Worm (Caenorhabditis elegans) whole organism, young adult: Measurements from ENCODE around the gene ppm-1.G.

Experiments
- F39B2.1 ChIP-seq: fragments of 200-800 bp; sonication (Bioruptor generic); IDR thresholded peaks from 2 replicates; pipeline ENCODE4 v1.3.6; 2022; ENCODE audit warnings: missing genetic modification reagents, missing genetic modification characterization, missing compliant biosample characterization
- F57A8.1 ChIP-seq: fragments of 200-800 bp; sonication (Bioruptor generic); optimal IDR thresholded peaks from 2 replicates; lab custom pipeline; 2018; ENCODE audit warnings: mild to moderate bottlenecking, missing genetic modification characterization, moderate library complexity, missing compliant biosample characterization
- Y79H2A.3 ChIP-seq: fragments of 200-800 bp; sonication (Bioruptor generic); conservative IDR thresholded peaks from 2 replicates; pipeline ENCODE4 v1.3.6; 2022; ENCODE audit warnings: missing genetic modification reagents, missing genetic modification characterization, missing compliant biosample characterization
- aptf-2 ChIP-seq: fragments of 200-800 bp; sonication (Bioruptor generic); conservative IDR thresholded peaks from 2 replicates; pipeline ENCODE4 v1.3.6; 2022; ENCODE audit warnings: missing genetic modification reagents, missing genetic modification characterization, missing compliant biosample characterization
- cebp-1 ChIP-seq, 2 experiments: fragments of 200-800 bp in 1 of 2; sonication (Bioruptor generic) in 1 of 2; sonication (generic microtip) in 1 of 2; IDR thresholded peaks in 1 of 2; optimal IDR thresholded peaks in 1 of 2; 2 replicates each; pipeline versions ENCODE4 v1.3.6 to Lab custom; 2017 to 2022; ENCODE audit warnings: missing compliant biosample characterization in 2 of 2, missing genetic modification characterization in 2 of 2, mild to moderate bottlenecking in 1 of 2, missing genetic modification reagents in 1 of 2, moderate library complexity in 1 of 2
- ceh-100 ChIP-seq: fragments of 200-800 bp; sonication (Bioruptor generic); IDR thresholded peaks from 2 replicates; pipeline ENCODE4 v1.3.6; 2022; ENCODE audit warnings: missing genetic modification reagents, missing genetic modification characterization, missing compliant biosample characterization
- ceh-79 ChIP-seq: sonication (generic microtip); optimal IDR thresholded peaks from 2 replicates; lab custom pipeline; 2017; ENCODE audit warnings: mild to moderate bottlenecking, missing genetic modification characterization, missing compliant biosample characterization
- die-1 ChIP-seq: sonication (generic microtip); optimal IDR thresholded peaks from 2 replicates; lab custom pipeline; 2016; ENCODE audit warnings: missing genotype, mild to moderate bottlenecking, missing genetic modification characterization, missing compliant biosample characterization
- egl-18 ChIP-seq: fragments of 200-800 bp; sonication (Bioruptor generic); IDR thresholded peaks from 2 replicates; pipeline ENCODE4 v1.3.6; 2022; ENCODE audit warnings: missing genetic modification reagents, missing genetic modification characterization, missing compliant biosample characterization
- egrh-3 ChIP-seq: fragments of 200-800 bp; sonication (Bioruptor generic); IDR thresholded peaks from 2 replicates; pipeline ENCODE4 v1.3.6; 2022; ENCODE audit warnings: missing genetic modification reagents, missing genetic modification characterization, missing compliant biosample characterization
- ets-4 ChIP-seq: fragments of 200-800 bp; sonication (Bioruptor generic); optimal IDR thresholded peaks from 2 replicates; lab custom pipeline; 2018; ENCODE audit warnings: mild to moderate bottlenecking, missing genetic modification characterization, missing compliant biosample characterization
- hsf-1 ChIP-seq: fragments of 200-800 bp; sonication (Bioruptor generic); IDR thresholded peaks from 2 replicates; pipeline ENCODE4 v1.3.6; 2022; ENCODE audit warnings: missing genetic modification reagents, missing genetic modification characterization, missing compliant biosample characterization
- lin-26 ChIP-seq: fragments of 200-800 bp; sonication (Bioruptor generic); IDR thresholded peaks from 2 replicates; pipeline ENCODE4 v1.3.6; 2022; ENCODE audit warnings: missing genetic modification reagents, missing genetic modification characterization, missing compliant biosample characterization
- lin-35 ChIP-seq, 3 experiments: fragments of 150-350 bp in 2 of 3; sonication (generic microtip) in 1 of 3; optimal IDR thresholded peaks; 2 replicates each; lab custom pipeline; 2014 to 2018; ENCODE audit warnings: missing biosample characterization in 3 of 3, missing genetic modification characterization in 3 of 3, missing genetic modification reagents in 3 of 3
- lsy-27 ChIP-seq: sonication (generic microtip); optimal IDR thresholded peaks from 2 replicates; lab custom pipeline; 2017; ENCODE audit warnings: missing genetic modification characterization, mild to moderate bottlenecking, missing compliant biosample characterization, antibody characterized with exemption, missing genotype, borderline replicate concordance; ENCODE audit not compliant: insufficient read depth
- madf-3 ChIP-seq: fragments of 200-800 bp; sonication (Bioruptor generic); IDR thresholded peaks from 2 replicates; pipeline ENCODE4 v1.3.6; 2022; ENCODE audit warnings: missing genetic modification reagents, missing genetic modification characterization, missing compliant biosample characterization
- madf-8 ChIP-seq: fragments of 200-800 bp; sonication (Bioruptor generic); conservative IDR thresholded peaks from 2 replicates; pipeline ENCODE4 v1.3.6; 2022; ENCODE audit warnings: missing genetic modification reagents, missing genetic modification characterization, missing compliant biosample characterization
- rcor-1 ChIP-seq: fragments of 200-800 bp; sonication (Bioruptor generic); IDR thresholded peaks from 2 replicates; pipeline ENCODE4 v1.3.6; 2022; ENCODE audit warnings: missing genetic modification reagents, missing genetic modification characterization, missing compliant biosample characterization
- rpc-1 ChIP-seq, 2 experiments: fragments of 150-350 bp in 1 of 2; sonication (generic microtip) in 1 of 2; optimal IDR thresholded peaks; 2 replicates each; lab custom pipeline; 2014 to 2018; ENCODE audit warnings: missing biosample characterization in 1 of 2, missing genetic modification characterization in 1 of 2, missing genetic modification reagents in 1 of 2, missing genotype in 1 of 2
- sea-2 ChIP-seq: fragments of 200-800 bp; sonication (Bioruptor generic); IDR thresholded peaks from 2 replicates; pipeline ENCODE4 v1.3.6; 2022; ENCODE audit warnings: missing genetic modification characterization, missing compliant biosample characterization
- snpc-1.3 ChIP-seq: sonication (generic microtip); optimal IDR thresholded peaks from 2 replicates; lab custom pipeline; 2017; ENCODE audit warnings: missing genetic modification characterization, mild to moderate bottlenecking, missing compliant biosample characterization, antibody characterized with exemption, moderate library complexity, missing genotype, missing genetic modification reagents; ENCODE audit not compliant: insufficient read depth
- snpc-3.4 ChIP-seq: sonication (generic microtip); optimal IDR thresholded peaks from 2 replicates; lab custom pipeline; 2017; ENCODE audit warnings: missing genetic modification characterization, mild to moderate bottlenecking, missing compliant biosample characterization, antibody characterized with exemption, moderate library complexity, missing genotype, missing genetic modification reagents
- somi-1 ChIP-seq: fragments of 200-800 bp; sonication (Bioruptor generic); optimal IDR thresholded peaks from 2 replicates; lab custom pipeline; 2018; ENCODE audit warnings: mild to moderate bottlenecking, missing genetic modification characterization, missing compliant biosample characterization
- unc-62 ChIP-seq: fragments of 150-350 bp; optimal IDR thresholded peaks from 2 replicates; lab custom pipeline; 2014; ENCODE audit warnings: missing biosample characterization, missing genetic modification reagents, missing genetic modification characterization
- zfh-2 ChIP-seq: fragments of 200-800 bp; sonication (Bioruptor generic); conservative IDR thresholded peaks from 2 replicates; pipeline ENCODE4 v1.3.6; 2022; ENCODE audit warnings: missing genetic modification reagents, missing genetic modification characterization, missing compliant biosample characterization
- ztf-22 ChIP-seq: fragments of 200-800 bp; sonication (Bioruptor generic); optimal IDR thresholded peaks from 2 replicates; lab custom pipeline; 2018; ENCODE audit warnings: mild to moderate bottlenecking, missing genetic modification characterization, moderate library complexity, missing compliant biosample characterization
- ztf-26 ChIP-seq: sonication (generic microtip); optimal IDR thresholded peaks from 2 replicates; lab custom pipeline; 2017; ENCODE audit warnings: missing genetic modification characterization, missing compliant biosample characterization
- ztf-6 ChIP-seq: fragments of 200-800 bp; sonication (Bioruptor generic); IDR thresholded peaks from 2 replicates; pipeline ENCODE4 v1.3.6; 2022; ENCODE audit warnings: missing genetic modification reagents, missing genetic modification characterization, missing compliant biosample characterization

Gene ppm-1.G

DNA sequence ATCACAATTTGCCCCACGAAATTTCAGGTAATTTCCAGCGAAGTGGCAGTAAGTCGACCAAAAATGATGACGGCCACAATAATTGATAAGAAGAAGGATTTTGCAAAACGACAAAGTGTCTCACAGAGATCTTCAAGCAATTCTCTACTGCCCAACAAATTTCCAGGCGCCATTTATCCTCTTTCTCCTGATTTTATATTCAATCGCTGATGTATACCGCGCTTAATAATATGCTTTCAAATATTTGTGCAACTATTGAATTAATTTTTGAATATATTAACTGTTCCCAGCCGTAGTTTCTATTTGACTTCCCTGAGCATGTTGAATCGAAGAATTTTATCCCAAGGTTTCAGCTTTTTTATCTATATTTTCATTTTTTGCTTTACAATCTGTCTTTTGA lies 12.5 kb upstream of the ppm-1.G start, which contains the start of gene tpst-2:
Gene tpst-2, plus strand, starts transcription at position 301 of the 400 bp plus-strand sequence.
- no peak for TF ChIP-seq die-1 (tag; lab: Kevin White, UChicago)
- no peak for TF ChIP-seq Y79H2A.3 (GFP tag; lab: Robert Waterston, UW)
- no peak for TF ChIP-seq rpc-1 (optimal IDR thresholded peaks at IDR 0.05; lab: Kevin White, UChicago)
- TF ChIP-seq rpc-1 (tag; optimal IDR thresholded peaks at IDR 0.05; lab: Kevin White, UChicago): no peak
- TF ChIP-seq F57A8.1 (GFP tag; lab: Kevin White, UChicago): no peak
- TF ChIP-seq lsy-27 (tag; lab: Kevin White, UChicago): no peak
- no peak for TF ChIP-seq rcor-1

DNA sequence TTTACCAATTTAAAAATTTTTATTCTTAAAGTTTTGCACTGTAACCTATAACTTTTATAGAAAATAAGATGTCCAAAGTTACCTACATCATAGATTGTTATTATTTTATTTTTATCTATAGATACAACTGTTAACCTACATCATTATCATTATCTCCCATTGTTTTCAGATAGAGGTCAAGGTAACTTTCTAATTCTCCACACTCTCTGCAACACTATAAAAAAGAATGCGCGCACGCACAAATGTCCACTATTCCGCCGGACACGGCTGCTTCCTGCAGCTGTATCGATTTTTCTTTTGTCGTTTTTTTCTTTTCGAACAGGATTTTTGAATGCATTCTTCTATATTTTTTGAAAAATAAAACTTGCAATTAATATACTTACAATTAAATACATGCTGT lies 10.8 kb upstream of the ppm-1.G start:
- TF ChIP-seq egl-18: no peak

ce11 chrIII:773114-773513 lies 10.4 kb upstream of the ppm-1.G start, which contains the start of gene cyn-6:
Gene cyn-6, plus strand, starts transcription at chrIII:773414.
- TF ChIP-seq ztf-26 (tag; lab: Kevin White, UChicago) (no peak), aptf-2 (GFP tag; lab: Robert Waterston, UW) (no peak), lin-26 (GFP tag; lab: Robert Waterston, UW) (no peak), ztf-6 (no peak)

- no peak for TF ChIP-seq ztf-26 (tag; lab: Kevin White, UChicago)
- TF ChIP-seq ztf-22 (GFP tag; lab: Kevin White, UChicago): no peak
- TF ChIP-seq lsy-27 (tag; lab: Kevin White, UChicago): no peak
- no peak for TF ChIP-seq sea-2
- no peak for TF ChIP-seq madf-8
- TF ChIP-seq ceh-100 (GFP tag; lab: Robert Waterston, UW): no peak
- no peak for TF ChIP-seq ceh-79 (tag; lab: Kevin White, UChicago)
- no peak for TF ChIP-seq madf-3 (GFP tag; lab: Robert Waterston, UW)
- no peak for TF ChIP-seq egrh-3
- no peak for TF ChIP-seq hsf-1
- TF ChIP-seq ets-4 (GFP tag; lab: Kevin White, UChicago): no peak
- no peak for TF ChIP-seq snpc-3.4 (tag; lab: Kevin White, UChicago)
- TF ChIP-seq rpc-1 (optimal IDR thresholded peaks at IDR 0.05; lab: Kevin White, UChicago): no peak
- no peak for TF ChIP-seq rpc-1 (tag; optimal IDR thresholded peaks at IDR 0.05; lab: Kevin White, UChicago)
- TF ChIP-seq unc-62: no peak
Measured at ce11 chrIII:775443-775842, 8.1 kb upstream of the ppm-1.G start.

DNA sequence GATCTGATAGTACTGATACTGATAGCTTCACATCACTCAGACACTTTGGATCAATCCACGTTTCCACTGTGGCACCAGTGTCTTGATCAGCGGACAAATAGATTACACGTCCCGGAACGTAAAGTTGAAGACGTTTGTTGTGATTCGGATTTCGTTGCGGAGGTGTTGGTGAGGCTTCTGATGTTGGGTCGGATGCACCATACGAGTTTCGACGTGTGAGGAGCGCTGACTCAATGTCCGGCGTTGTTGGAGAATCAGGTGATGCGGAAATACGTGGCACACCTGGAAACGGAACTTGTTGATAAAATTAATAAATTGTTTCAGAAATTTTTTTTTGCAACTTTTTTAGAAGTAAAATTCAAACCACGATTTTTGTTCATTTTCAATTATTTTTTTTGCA lies 4.7 kb upstream of the ppm-1.G start, which contains the start of gene alh-11:
Gene alh-11, minus strand, starts transcription at position 101 of the 400 bp plus-strand sequence.
- no peak for TF ChIP-seq snpc-1.3 (tag; lab: Kevin White, UChicago)
- no peak for TF ChIP-seq lin-35 (GFP tag; optimal IDR thresholded peaks at IDR 0.05; lab: Kevin White, UChicago)

ce11 chrIII:782503-782902 lies 1.0 kb upstream of the ppm-1.G start:
- 0 out of 2 replicates have a peak, but pooled peaks have one; percentile 9 for TF ChIP-seq cebp-1 (GFP tag; IDR thresholded peaks at IDR 0.05; lab: Robert Waterston, UW)
- TF ChIP-seq cebp-1 (tag; optimal IDR thresholded peaks at IDR 0.05; lab: Kevin White, UChicago): peak; percentile 80
- no peak for TF ChIP-seq somi-1 (GFP tag; lab: Kevin White, UChicago)

- TF ChIP-seq zfh-2 (GFP tag; lab: Robert Waterston, UW) (no peak), F39B2.1 (0 out of 2 replicates have a peak, but pooled peaks have one; percentile 38)
Measured at ce11 chrIII:789604-790003, 6.1 kb downstream of the ppm-1.G start.
